Fruit fly (Drosophila melanogaster) whole organism, embryonic: ENCODE measurements around the gene CG12321.
A peak's percentile ranks its signal among the peaks of the same experiment; 100 is the strongest.

Source experiments
- ATbp ChIP-seq: fragments of 200-800 bp; sonication (Bioruptor generic); optimal IDR thresholded peaks from 2 replicates; lab custom pipeline; 2017; ENCODE audit warnings: missing biosample characterization, mild to moderate bottlenecking, missing genetic modification characterization, missing genetic modification reagents
- Atf6 ChIP-seq: fragments of 200-800 bp; sonication (Bioruptor generic); IDR thresholded peaks from 2 replicates; pipeline ENCODE4 v1.3.6; 2022; ENCODE audit warnings: missing biosample characterization, missing genetic modification characterization
- CG10209 ChIP-seq: fragments of 200-800 bp; sonication (Bioruptor generic); optimal IDR thresholded peaks from 3 replicates; lab custom pipeline; 2017; ENCODE audit warnings: missing biosample characterization, mild to moderate bottlenecking, missing genetic modification characterization, missing genetic modification reagents
- CG12104 ChIP-seq: fragments of 200-800 bp; sonication (Bioruptor generic); optimal IDR thresholded peaks from 3 replicates; lab custom pipeline; 2016; ENCODE audit warnings: missing biosample characterization, missing genetic modification characterization
- CG1233 ChIP-seq: fragments of 200-800 bp; sonication (Bioruptor generic); optimal IDR thresholded peaks from 4 replicates; lab custom pipeline; 2018; ENCODE audit warnings: missing biosample characterization, mild to moderate bottlenecking, missing genetic modification characterization
- CG12942 ChIP-seq: fragments of 200-800 bp; sonication (Bioruptor generic); optimal IDR thresholded peaks from 3 replicates; lab custom pipeline; 2016; ENCODE audit warnings: missing biosample characterization, missing genetic modification characterization
- CG13123 ChIP-seq: fragments of 200-800 bp; sonication (Bioruptor generic); optimal IDR thresholded peaks from 2 replicates; lab custom pipeline; 2016; ENCODE audit warnings: missing biosample characterization, missing genetic modification characterization
- CG13296 ChIP-seq: fragments of 200-800 bp; sonication (Bioruptor generic); optimal IDR thresholded peaks from 3 replicates; lab custom pipeline; 2018; ENCODE audit warnings: missing biosample characterization, mild to moderate bottlenecking, missing genetic modification characterization
- CG15696 ChIP-seq: fragments of 200-800 bp; sonication (Bioruptor generic); optimal IDR thresholded peaks from 2 replicates; lab custom pipeline; 2019; ENCODE audit warnings: missing biosample characterization, mild to moderate bottlenecking, missing genetic modification characterization, moderate library complexity
- CG17359 ChIP-seq: fragments of 200-800 bp; sonication (Bioruptor generic); optimal IDR thresholded peaks from 3 replicates; lab custom pipeline; 2018; ENCODE audit warnings: missing biosample characterization, mild to moderate bottlenecking, missing genetic modification characterization, moderate library complexity
- CG2199 ChIP-seq: fragments of 200-800 bp; sonication (Bioruptor generic); IDR thresholded peaks from 3 replicates; pipeline ENCODE4 v1.3.6; 2022; ENCODE audit warnings: missing biosample characterization, missing genetic modification characterization
- CG31224 ChIP-seq: fragments of 200-800 bp; sonication (Bioruptor generic); IDR thresholded peaks from 2 replicates; pipeline ENCODE4 v1.3.6; 2022; ENCODE audit warnings: missing biosample characterization, missing genetic modification characterization
- CG31365 ChIP-seq: fragments of 200-800 bp; sonication (Bioruptor generic); optimal IDR thresholded peaks from 2 replicates; lab custom pipeline; 2018; ENCODE audit warnings: missing biosample characterization, mild to moderate bottlenecking, missing genetic modification characterization
- CG32767 ChIP-seq: fragments of 200-800 bp; sonication (Bioruptor generic); IDR thresholded peaks from 2 replicates; pipeline ENCODE4 v1.3.6; 2022; ENCODE audit warnings: missing biosample characterization, missing genetic modification characterization
- CG32772 ChIP-seq: fragments of 200-800 bp; sonication (Bioruptor generic); IDR thresholded peaks from 2 replicates; pipeline ENCODE4 v1.3.6; 2022; ENCODE audit warnings: missing biosample characterization, missing genetic modification characterization
- CG4282 ChIP-seq: fragments of 200-800 bp; sonication (Bioruptor generic); optimal IDR thresholded peaks from 2 replicates; lab custom pipeline; 2016; ENCODE audit warnings: missing biosample characterization, missing genetic modification characterization
- CG5180 ChIP-seq: fragments of 200-800 bp; sonication (Bioruptor generic); optimal IDR thresholded peaks from 3 replicates; lab custom pipeline; 2017; ENCODE audit warnings: missing biosample characterization, missing genetic modification characterization, mild to moderate bottlenecking, moderate library complexity, missing genetic modification reagents
- CG6175 ChIP-seq: fragments of 200-800 bp; sonication (Bioruptor generic); IDR thresholded peaks from 3 replicates; pipeline ENCODE4 v1.3.6; 2022; ENCODE audit warnings: missing biosample characterization, missing genetic modification characterization
- CG6272 ChIP-seq: fragments of 200-800 bp; sonication (Bioruptor generic); IDR thresholded peaks from 2 replicates; pipeline ENCODE4 v1.3.6; 2022; ENCODE audit warnings: missing biosample characterization, missing genetic modification characterization
- CG6765 ChIP-seq: fragments of 200-800 bp; sonication (Bioruptor generic); optimal IDR thresholded peaks from 3 replicates; lab custom pipeline; 2017; ENCODE audit warnings: missing biosample characterization, mild to moderate bottlenecking, missing genetic modification characterization
- CG8944 ChIP-seq: fragments of 200-800 bp; sonication (Bioruptor generic); optimal IDR thresholded peaks from 3 replicates; lab custom pipeline; 2016; ENCODE audit warnings: missing biosample characterization, missing genetic modification characterization
- CG9797 ChIP-seq: fragments of 200-800 bp; sonication (Bioruptor generic); optimal IDR thresholded peaks from 3 replicates; lab custom pipeline; 2018; ENCODE audit warnings: missing biosample characterization, mild to moderate bottlenecking, missing genetic modification characterization
- CG9876 ChIP-seq: fragments of 200-800 bp; sonication (Bioruptor generic); optimal IDR thresholded peaks from 2 replicates; lab custom pipeline; 2016; ENCODE audit warnings: missing biosample characterization, missing genetic modification characterization
- Camta ChIP-seq: fragments of 200-800 bp; sonication (Bioruptor generic); optimal IDR thresholded peaks from 2 replicates; lab custom pipeline; 2016; ENCODE audit warnings: missing biosample characterization, missing genetic modification characterization
- Dad ChIP-seq: fragments of 200-800 bp; sonication (Bioruptor generic); optimal IDR thresholded peaks from 3 replicates; lab custom pipeline; 2016; ENCODE audit warnings: missing biosample characterization, missing genetic modification characterization
- HLHmδ ChIP-seq: fragments of 200-800 bp; sonication (Bioruptor generic); optimal IDR thresholded peaks from 2 replicates; lab custom pipeline; 2018; ENCODE audit warnings: missing biosample characterization, mild to moderate bottlenecking, missing genetic modification characterization, moderate library complexity
- Hr3 ChIP-seq: fragments of 200-800 bp; sonication (Bioruptor generic); optimal IDR thresholded peaks from 3 replicates; lab custom pipeline; 2016; ENCODE audit warnings: missing biosample characterization, missing genetic modification characterization
- Lpt ChIP-seq: fragments of >200 bp; optimal IDR thresholded peaks from 2 replicates; lab custom pipeline; 2018; ENCODE audit warnings: missing biosample characterization, missing genetic modification characterization
- NC2α ChIP-seq: fragments of 200-800 bp; sonication (Bioruptor generic); optimal IDR thresholded peaks from 2 replicates; lab custom pipeline; 2016; ENCODE audit warnings: missing biosample characterization, missing genetic modification characterization
- Pdp1 ChIP-seq, 2 experiments: fragments of 200-800 bp; sonication (Bioruptor generic); optimal IDR thresholded peaks; 3 replicates each; lab custom pipeline; 2016; ENCODE audit warnings: missing biosample characterization in 2 of 2, missing genetic modification characterization in 2 of 2, mild to moderate bottlenecking in 1 of 2, moderate library complexity in 1 of 2
- Sox100B ChIP-seq: fragments of 200-800 bp; sonication (Bioruptor generic); optimal IDR thresholded peaks from 3 replicates; lab custom pipeline; 2018; ENCODE audit warnings: missing biosample characterization, mild to moderate bottlenecking, missing genetic modification characterization
- Trl ChIP-seq, 3 experiments: fragments of >200 bp in 2 of 3; fragments of 200-800 bp in 1 of 3; sonication (Bioruptor generic) in 1 of 3; optimal IDR thresholded peaks; 2 replicates in 1 of 3; 3 replicates in 2 of 3; lab custom pipeline; 2016 to 2017; ENCODE audit warnings: missing biosample characterization in 1 of 3, missing genetic modification characterization in 1 of 3
- bigmax ChIP-seq: fragments of 200-800 bp; sonication (Bioruptor generic); optimal IDR thresholded peaks from 2 replicates; lab custom pipeline; 2018; ENCODE audit warnings: missing biosample characterization, mild to moderate bottlenecking, missing genetic modification characterization
- dimm ChIP-seq: fragments of 200-800 bp; sonication (Bioruptor generic); IDR thresholded peaks from 2 replicates; pipeline ENCODE4 v1.3.6; 2022; ENCODE audit warnings: missing biosample characterization, missing genetic modification characterization
- gsb ChIP-seq: fragments of 200-800 bp; sonication (Bioruptor generic); IDR thresholded peaks from 2 replicates; pipeline ENCODE4 v1.3.6; 2022; ENCODE audit warnings: missing biosample characterization, missing genetic modification characterization
- insv ChIP-seq, 2 experiments: fragments of 200-800 bp; sonication (Bioruptor generic); optimal IDR thresholded peaks; 3 replicates each; lab custom pipeline; 2016 to 2018; ENCODE audit warnings: missing biosample characterization in 2 of 2, missing genetic modification characterization in 2 of 2
- kay ChIP-seq: fragments of 200-800 bp; sonication (Bioruptor generic); optimal IDR thresholded peaks from 2 replicates; lab custom pipeline; 2016; ENCODE audit warnings: missing biosample characterization, missing genetic modification characterization
- lov ChIP-seq, 2 experiments: fragments of 200-800 bp in 1 of 2; fragments of >200 bp in 1 of 2; sonication (Bioruptor generic) in 1 of 2; IDR thresholded peaks in 1 of 2; optimal IDR thresholded peaks in 1 of 2; 2 replicates in 1 of 2; 3 replicates in 1 of 2; pipeline versions ENCODE4 v1.3.6 to Lab custom; 2017 to 2022; ENCODE audit warnings: missing biosample characterization in 1 of 2, missing genetic modification characterization in 1 of 2
- mld ChIP-seq: fragments of 200-800 bp; sonication (Bioruptor generic); IDR thresholded peaks from 3 replicates; pipeline ENCODE4 v1.3.6; 2022; ENCODE audit warnings: missing biosample characterization, missing genetic modification characterization; ENCODE audit not compliant: partially characterized antibody
- nerfin-2 ChIP-seq: fragments of 200-800 bp; sonication (Bioruptor generic); IDR thresholded peaks from 2 replicates; pipeline ENCODE4 v1.3.6; 2022; ENCODE audit warnings: missing biosample characterization, missing genetic modification characterization; ENCODE audit not compliant: partially characterized antibody
- nom ChIP-seq: fragments of 200-800 bp; sonication (Bioruptor generic); optimal IDR thresholded peaks from 2 replicates; lab custom pipeline; 2017; ENCODE audit warnings: missing biosample characterization, missing genetic modification characterization, mild to moderate bottlenecking, moderate library complexity, missing genetic modification reagents
- p53 ChIP-seq: fragments of 200-800 bp; sonication (Bioruptor generic); optimal IDR thresholded peaks from 2 replicates; lab custom pipeline; 2016; ENCODE audit warnings: missing biosample characterization, missing genetic modification characterization
- repo ChIP-seq: fragments of 200-800 bp; sonication (Bioruptor generic); optimal IDR thresholded peaks from 2 replicates; lab custom pipeline; 2016; ENCODE audit warnings: missing biosample characterization, missing genetic modification characterization
- sim ChIP-seq: fragments of 200-800 bp; sonication (Bioruptor generic); IDR thresholded peaks from 2 replicates; pipeline ENCODE4 v1.3.6; 2022; ENCODE audit warnings: missing biosample characterization, missing genetic modification characterization
- slou ChIP-seq: fragments of 200-800 bp; sonication (Bioruptor generic); optimal IDR thresholded peaks from 3 replicates; lab custom pipeline; 2016; ENCODE audit warnings: missing biosample characterization, missing genetic modification characterization
- sna ChIP-seq: fragments of 200-800 bp; sonication (Bioruptor generic); IDR thresholded peaks from 2 replicates; pipeline ENCODE4 v1.3.6; 2022; ENCODE audit warnings: missing biosample characterization, missing genetic modification characterization; ENCODE audit not compliant: partially characterized antibody
- stc ChIP-seq: fragments of 200-800 bp; sonication (Bioruptor generic); IDR thresholded peaks from 2 replicates; pipeline ENCODE4 v1.3.6; 2022; ENCODE audit warnings: missing biosample characterization, missing genetic modification characterization
- tgo ChIP-seq: fragments of 200-800 bp; sonication (Bioruptor generic); IDR thresholded peaks from 3 replicates; pipeline ENCODE4 v1.3.6; 2022; ENCODE audit warnings: missing biosample characterization, missing genetic modification characterization
- yki ChIP-seq: fragments of >200 bp; optimal IDR thresholded peaks from 3 replicates; lab custom pipeline; 2018
- zf30C ChIP-seq: fragments of 200-800 bp; sonication (Bioruptor generic); optimal IDR thresholded peaks from 3 replicates; lab custom pipeline; 2018; ENCODE audit warnings: missing biosample characterization, mild to moderate bottlenecking, missing genetic modification characterization

CG12321 gene

dm6 chr3R:18198518-18199118 lies 10.1 kb upstream of the CG12321 start (continued):
- TF ChIP-seq Hr3 (GFP tag; lab: Kevin White, UChicago): no peak
- TF ChIP-seq stc (GFP tag; lab: Robert Waterston, UW): no peak
- no peak for TF ChIP-seq CG6272
- TF ChIP-seq CG31224 (GFP tag; lab: Robert Waterston, UW): no peak
- peak; percentile 34 for TF ChIP-seq CG10209 (GFP tag; lab: Kevin White, UChicago)
- no peak for TF ChIP-seq slou (GFP tag; lab: Kevin White, UChicago)
- TF ChIP-seq zf30C (GFP tag; lab: Kevin White, UChicago): no peak
- peak; percentile 26 for TF ChIP-seq p53
- TF ChIP-seq CG6765: peak; percentile 21
- no peak for TF ChIP-seq gsb (GFP tag; lab: Robert Waterston, UW)
- no peak for TF ChIP-seq CG32772 (GFP tag; lab: Robert Waterston, UW)
- peak; percentile 81 for TF ChIP-seq ATbp
- no peak for TF ChIP-seq dimm (GFP tag; lab: Robert Waterston, UW)
- no peak for TF ChIP-seq insv (GFP tag; optimal IDR thresholded peaks at IDR 0.05; lab: Kevin White, UChicago)
- no peak for TF ChIP-seq Atf6 (GFP tag; lab: Robert Waterston, UW)
- TF ChIP-seq CG5180: peak; percentile 54
- no peak for TF ChIP-seq mld (GFP tag; lab: Robert Waterston, UW)
- TF ChIP-seq Dad: peak; percentile 17
- peak; percentile 22 for TF ChIP-seq CG12104 (GFP tag; lab: Kevin White, UChicago)
- peak; percentile 98 for TF ChIP-seq yki
- no peak for TF ChIP-seq Lpt (GFP tag; lab: Kevin White, UChicago)
- TF ChIP-seq tgo (GFP tag; lab: Robert Waterston, UW): no peak
- TF ChIP-seq sna (GFP tag; lab: Robert Waterston, UW): no peak
- no peak for TF ChIP-seq CG9797
- peak; percentile 56 for TF ChIP-seq Sox100B (GFP tag; lab: Kevin White, UChicago)
- TF ChIP-seq CG4282 (GFP tag; lab: Kevin White, UChicago): no peak
- no peak for TF ChIP-seq CG6175 (GFP tag; lab: Robert Waterston, UW)
- TF ChIP-seq HLHmδ (GFP tag; lab: Kevin White, UChicago): no peak
- TF ChIP-seq CG31365 (tag; lab: Kevin White, UChicago): peak; percentile 52
- peak; percentile 20 for TF ChIP-seq Camta
- TF ChIP-seq CG15696 (tag; lab: Kevin White, UChicago): peak; percentile 57
- TF ChIP-seq Pdp1 (GFP tag; optimal IDR thresholded peaks at IDR 0.05; lab: Kevin White, UChicago): no peak
- peak; percentile 39 for TF ChIP-seq CG13123 (GFP tag; lab: Kevin White, UChicago)
- TF ChIP-seq lov (optimal IDR thresholded peaks at IDR 0.05; lab: Kevin White, UChicago): no peak
- TF ChIP-seq lov (GFP tag; IDR thresholded peaks at IDR 0.05; lab: Robert Waterston, UW): no peak
- TF ChIP-seq bigmax: no peak
- TF ChIP-seq CG2199: no peak
- no peak for TF ChIP-seq CG8944
- TF ChIP-seq CG1233 (GFP tag; lab: Kevin White, UChicago): peak; percentile 43
- no peak for TF ChIP-seq nerfin-2
- TF ChIP-seq NC2α (GFP tag; lab: Kevin White, UChicago): peak; percentile 54
- peak; percentile 32 for TF ChIP-seq repo (GFP tag; lab: Kevin White, UChicago)
- peak; percentile 71 for TF ChIP-seq CG17359 (tag; lab: Kevin White, UChicago)
- no peak for TF ChIP-seq sim (GFP tag; lab: Robert Waterston, UW)
- TF ChIP-seq CG13296 (GFP tag; lab: Kevin White, UChicago): peak; percentile 80
- peak; percentile 37 for TF ChIP-seq kay (GFP tag; lab: Kevin White, UChicago)
- TF ChIP-seq CG32767 (GFP tag; lab: Robert Waterston, UW): no peak
- peak; percentile 99 to 100 for TF ChIP-seq Trl (optimal IDR thresholded peaks at IDR 0.05; lab: Kevin White, UChicago)
- TF ChIP-seq Trl (GFP tag; optimal IDR thresholded peaks at IDR 0.05; lab: Kevin White, UChicago): peak; percentile 85
- TF ChIP-seq CG12942 (GFP tag; lab: Kevin White, UChicago): peak; percentile 34
- no peak for TF ChIP-seq CG9876 (GFP tag; lab: Kevin White, UChicago)
- peak; percentile 49 for TF ChIP-seq nom (GFP tag; lab: Kevin White, UChicago)
